Fruit fly (Drosophila melanogaster): ENCODE measurements around the gene Ing3.

Gene Ing3

dm6 chrX:18613434-18613833, 39.5 kb downstream of the Ing3 start:
- TF ChIP-seq Dif (GFP tag; optimal IDR thresholded peaks at IDR 0.05; ENCODE audit: partially characterized antibody) (no peak), fru (GFP tag; optimal IDR thresholded peaks at IDR 0.05) (peak; percentile 62), rgr (GFP tag; optimal IDR thresholded peaks at IDR 0.05) (peak; percentile 21), Sp1 (GFP tag; optimal IDR thresholded peaks at IDR 0.05) (peak; percentile 30), usp (GFP tag; optimal IDR thresholded peaks at IDR 0.05) (no peak), Hr78 (GFP tag; optimal IDR thresholded peaks at IDR 0.05) (no peak), br (GFP tag; optimal IDR thresholded peaks at IDR 0.05) (peak; percentile 24), foxo (GFP tag; optimal IDR thresholded peaks at IDR 0.05) (peak in 1 of 2 experiments; percentile 58), dmrt93B (GFP tag; optimal IDR thresholded peaks at IDR 0.05) (peak; percentile 1), ey (GFP tag; optimal IDR thresholded peaks at IDR 0.05) (peak; percentile 20), h (GFP tag; optimal IDR thresholded peaks at IDR 0.05) (peak; percentile 28), HLH106 (tag; optimal IDR thresholded peaks at IDR 0.05) (peak; percentile 37)

Measured in whole organism, wandering third instar larva.